Fruit fly (Drosophila melanogaster) whole organism, adult: ENCODE data around the gene brun.

Experiments
- CG11617 ChIP-seq: fragments of 200-800 bp; sonication (Bioruptor generic); optimal IDR thresholded peaks from 2 replicates; lab custom pipeline; 2017; ENCODE audit warnings: mild to moderate bottlenecking, missing biosample characterization, missing genetic modification reagents, missing genetic modification characterization
- CG12768 ChIP-seq: fragments of 200-800 bp; sonication (Bioruptor generic); optimal IDR thresholded peaks from 2 replicates; lab custom pipeline; 2017; ENCODE audit warnings: missing biosample characterization, missing genetic modification characterization, mild to moderate bottlenecking, moderate library complexity, missing genetic modification reagents
- CG14711 ChIP-seq: fragments of 200-800 bp; sonication (Bioruptor generic); optimal IDR thresholded peaks from 2 replicates; lab custom pipeline; 2018; ENCODE audit warnings: missing biosample characterization, mild to moderate bottlenecking, missing genetic modification characterization, moderate library complexity
- CG1620 ChIP-seq: fragments of 200-800 bp; sonication (Bioruptor generic); optimal IDR thresholded peaks from 2 replicates; lab custom pipeline; 2016; ENCODE audit warnings: missing biosample characterization, missing genetic modification characterization
- CG33017 ChIP-seq: fragments of 200-800 bp; sonication (Bioruptor generic); optimal IDR thresholded peaks from 2 replicates; lab custom pipeline; 2018; ENCODE audit warnings: missing biosample characterization, mild to moderate bottlenecking, missing genetic modification characterization, moderate library complexity
- CG5204 ChIP-seq: fragments of 200-800 bp; sonication (Bioruptor generic); optimal IDR thresholded peaks from 2 replicates; lab custom pipeline; 2016; ENCODE audit warnings: missing biosample characterization, missing genetic modification characterization
- CG7045 ChIP-seq: fragments of 200-800 bp; sonication (Bioruptor generic); optimal IDR thresholded peaks from 2 replicates; lab custom pipeline; 2017; ENCODE audit warnings: missing biosample characterization, mild to moderate bottlenecking, missing genetic modification characterization
- CG7101 ChIP-seq: fragments of 200-800 bp; sonication (Bioruptor generic); optimal IDR thresholded peaks from 2 replicates; lab custom pipeline; 2018; ENCODE audit warnings: missing biosample characterization, mild to moderate bottlenecking, missing genetic modification characterization, moderate library complexity
- Clk ChIP-seq: fragments of 200-800 bp; sonication (Bioruptor generic); optimal IDR thresholded peaks from 2 replicates; lab custom pipeline; 2017; ENCODE audit warnings: missing biosample characterization, missing genetic modification characterization
- Crg-1 ChIP-seq: fragments of 200-800 bp; sonication (Bioruptor generic); optimal IDR thresholded peaks from 2 replicates; lab custom pipeline; 2016; ENCODE audit warnings: missing biosample characterization, missing genetic modification characterization
- Hr96 ChIP-seq: fragments of 200-800 bp; sonication (Bioruptor generic); optimal IDR thresholded peaks from 2 replicates; lab custom pipeline; 2016; ENCODE audit warnings: missing biosample characterization, missing genetic modification characterization
- Mnt ChIP-seq: fragments of 200-800 bp; sonication (Bioruptor generic); optimal IDR thresholded peaks from 2 replicates; lab custom pipeline; 2016; ENCODE audit warnings: missing biosample characterization, mild to moderate bottlenecking, missing genetic modification characterization
- bab1 ChIP-seq: fragments of 200-800 bp; sonication (Bioruptor generic); optimal IDR thresholded peaks from 3 replicates; lab custom pipeline; 2019; ENCODE audit warnings: missing biosample characterization, mild to moderate bottlenecking, missing genetic modification characterization, moderate library complexity
- cic ChIP-seq: fragments of 200-800 bp; sonication (Bioruptor generic); optimal IDR thresholded peaks from 2 replicates; lab custom pipeline; 2017; ENCODE audit warnings: missing biosample characterization, mild to moderate bottlenecking, missing genetic modification characterization, moderate library complexity
- cnc ChIP-seq, 2 experiments: fragments of >200 bp; optimal IDR thresholded peaks; 2 replicates each; lab custom pipeline; 2017
- kay ChIP-seq: fragments of 200-800 bp; sonication (Bioruptor generic); peaks from one replicate; lab custom pipeline; 2016; ENCODE audit warnings: missing biosample characterization, missing genetic modification characterization, borderline replicate concordance
- ovo ChIP-seq: fragments of 200-800 bp; sonication (Bioruptor generic); optimal IDR thresholded peaks from 2 replicates; lab custom pipeline; 2016; ENCODE audit warnings: missing biosample characterization, missing genetic modification characterization
- pad ChIP-seq: fragments of 200-800 bp; sonication (Bioruptor generic); optimal IDR thresholded peaks from 3 replicates; lab custom pipeline; 2017; ENCODE audit warnings: missing biosample characterization, missing genetic modification characterization, mild to moderate bottlenecking, moderate library complexity, missing genetic modification reagents
- tj ChIP-seq: fragments of 200-800 bp; sonication (Bioruptor generic); optimal IDR thresholded peaks from 3 replicates; lab custom pipeline; 2017; ENCODE audit warnings: missing biosample characterization, mild to moderate bottlenecking, missing genetic modification characterization, moderate library complexity
- toe ChIP-seq: fragments of 200-800 bp; sonication (Bioruptor generic); optimal IDR thresholded peaks from 2 replicates; lab custom pipeline; 2016; ENCODE audit warnings: missing biosample characterization, missing genetic modification characterization

brun gene

DNA sequence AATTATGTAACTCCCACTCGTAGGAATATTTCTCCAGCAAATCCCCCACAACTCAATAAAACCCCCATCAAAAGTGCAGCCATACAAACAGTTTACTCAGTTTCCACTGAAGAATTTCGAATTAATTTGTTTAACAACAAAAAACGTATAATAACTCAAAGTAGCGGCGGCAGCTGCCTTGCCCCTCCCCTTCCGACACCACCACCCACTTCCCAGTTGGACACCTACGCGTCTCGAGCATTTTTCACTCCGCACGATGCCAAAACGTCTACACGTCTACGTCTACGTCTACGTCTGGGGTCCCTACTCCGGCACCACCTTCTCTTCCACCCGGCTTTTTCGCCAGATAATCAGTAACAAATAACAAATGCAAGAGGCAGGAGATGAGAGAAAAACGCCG lies 15.2 kb upstream of the brun start:
- TF ChIP-seq Crg-1 (GFP tag; lab: Kevin White, UChicago) (no peak), tj (GFP tag; lab: Kevin White, UChicago) (no peak), CG7045 (GFP tag; lab: Kevin White, UChicago) (no peak), toe (GFP tag; lab: Kevin White, UChicago) (no peak), ovo (GFP tag; lab: Kevin White, UChicago) (no peak), CG14711 (tag; lab: Kevin White, UChicago) (no peak), CG12768 (GFP tag; lab: Kevin White, UChicago) (no peak), Clk (GFP tag; lab: Kevin White, UChicago) (no peak), Hr96 (GFP tag; lab: Kevin White, UChicago) (no peak), pad (GFP tag; lab: Kevin White, UChicago) (no peak), CG11617 (GFP tag; lab: Kevin White, UChicago) (no peak)

DNA sequence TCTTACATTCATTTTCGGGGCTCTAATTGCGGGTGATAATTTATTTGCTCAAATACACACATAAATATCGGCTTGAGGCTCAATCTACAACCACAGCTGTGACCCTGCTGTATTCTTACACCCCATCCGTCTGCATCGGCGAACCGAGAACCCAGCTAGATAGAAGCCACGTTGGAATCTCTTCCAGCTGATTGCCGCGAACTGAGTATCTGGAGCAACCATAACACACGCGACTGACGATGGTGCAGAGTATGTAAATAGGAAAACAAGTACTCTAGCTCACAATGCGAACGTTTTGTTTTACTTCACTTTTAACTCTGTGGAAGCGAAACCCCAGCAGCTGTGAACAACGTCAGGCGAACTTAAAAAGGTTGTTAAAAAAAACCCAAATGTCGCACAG lies 8.4 kb upstream of the brun start:
- no peak for TF ChIP-seq Hr96 (GFP tag; lab: Kevin White, UChicago)
- TF ChIP-seq toe (GFP tag; lab: Kevin White, UChicago): no peak
- TF ChIP-seq CG33017 (tag; lab: Kevin White, UChicago): no peak
- TF ChIP-seq pad (GFP tag; lab: Kevin White, UChicago): no peak
- TF ChIP-seq CG1620 (GFP tag; lab: Kevin White, UChicago): no peak
- no peak for TF ChIP-seq CG5204 (GFP tag; lab: Kevin White, UChicago)
- TF ChIP-seq Mnt (GFP tag; lab: Kevin White, UChicago): no peak
- TF ChIP-seq CG7045 (GFP tag; lab: Kevin White, UChicago): no peak
- no peak for TF ChIP-seq bab1
- no peak for TF ChIP-seq Clk (GFP tag; lab: Kevin White, UChicago)

DNA sequence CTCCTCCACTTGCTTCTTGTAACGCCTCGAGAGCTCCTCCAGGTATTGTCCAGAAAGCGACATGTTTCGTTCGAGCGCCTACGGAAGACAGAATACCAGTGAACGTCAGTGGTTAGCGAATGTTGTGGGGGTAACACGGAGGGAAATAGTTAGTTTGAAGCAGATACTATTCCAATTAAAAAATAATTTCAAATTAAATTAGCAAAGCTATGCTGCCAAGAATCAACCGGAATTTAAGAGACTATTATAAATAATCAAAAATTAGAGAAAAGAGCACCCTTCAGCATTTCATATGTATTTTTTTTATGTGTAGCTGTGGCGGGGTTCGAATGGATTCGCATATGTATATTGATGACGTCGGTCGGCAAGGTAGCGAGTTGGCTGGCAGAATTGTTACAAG lies 5.1 kb upstream of the brun start:
- TF ChIP-seq CG7045 (GFP tag; lab: Kevin White, UChicago) (no peak), kay (GFP tag; lab: Kevin White, UChicago) (no peak), CG33017 (tag; lab: Kevin White, UChicago) (no peak), pad (GFP tag; lab: Kevin White, UChicago) (no peak), Mnt (GFP tag; lab: Kevin White, UChicago) (no peak), cic (GFP tag; lab: Kevin White, UChicago) (no peak), Hr96 (GFP tag; lab: Kevin White, UChicago) (no peak), CG1620 (GFP tag; lab: Kevin White, UChicago) (no peak), tj (GFP tag; lab: Kevin White, UChicago) (no peak)

DNA sequence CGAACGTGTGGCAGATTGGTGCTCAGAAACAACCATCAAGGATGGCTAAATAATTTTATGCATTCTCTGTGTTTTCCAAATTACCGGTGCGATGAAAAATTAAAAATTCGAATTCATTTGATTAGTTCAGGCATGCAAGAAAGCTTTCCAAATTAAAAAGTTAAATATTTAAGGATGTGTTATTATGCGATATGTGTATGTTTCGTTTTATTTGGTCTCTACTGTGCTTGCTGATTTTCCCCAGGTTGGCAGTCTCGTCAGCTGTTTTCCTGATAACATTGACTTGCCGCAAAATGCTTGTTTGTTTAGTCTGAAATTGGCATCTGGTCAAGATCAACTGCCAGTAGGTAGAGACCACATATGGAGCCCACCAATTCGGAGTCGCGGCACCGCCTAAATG lies 6.1 kb downstream of the brun start, which contains the start of gene CG2611:
Gene CG2611, plus strand, starts transcription at position 299 of the 400 bp plus-strand sequence.
- TF ChIP-seq Mnt (GFP tag; lab: Kevin White, UChicago) (peak; percentile 18), toe (GFP tag; lab: Kevin White, UChicago) (peak; percentile 41), Crg-1 (GFP tag; lab: Kevin White, UChicago) (peak; percentile 42), pad (GFP tag; lab: Kevin White, UChicago) (no peak), cnc (optimal IDR thresholded peaks at IDR 0.05; lab: Kevin White, UChicago) (no peak), ovo (GFP tag; lab: Kevin White, UChicago) (no peak), bab1 (peak; percentile 28), CG1620 (GFP tag; lab: Kevin White, UChicago) (peak; percentile 33), tj (GFP tag; lab: Kevin White, UChicago) (no peak), CG11617 (GFP tag; lab: Kevin White, UChicago) (peak; percentile 55), CG33017 (tag; lab: Kevin White, UChicago) (no peak), CG7045 (GFP tag; lab: Kevin White, UChicago) (no peak), CG7101 (peak; percentile 45)

DNA sequence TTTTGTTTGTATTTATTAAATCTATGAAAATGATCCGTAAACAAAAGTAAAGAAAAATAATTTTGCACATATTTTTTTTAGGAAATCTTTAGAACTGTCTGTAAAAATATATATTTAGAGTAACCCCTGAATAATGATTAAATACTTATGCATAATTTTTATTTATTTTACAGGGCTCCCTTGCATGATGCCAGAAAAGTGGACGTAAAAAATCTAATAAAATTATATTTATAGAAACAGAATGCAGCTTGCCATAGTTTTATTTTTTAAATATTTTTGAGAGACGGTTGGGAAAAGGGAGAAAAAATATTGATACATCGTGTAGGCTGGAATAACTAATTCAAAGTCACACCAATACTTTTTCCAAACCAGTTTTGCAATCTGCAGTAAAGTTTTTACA lies 7.4 kb downstream of the brun start, which contains the start of gene CG18810:
Gene CG18810, plus strand, starts transcription at position 301 of the 400 bp plus-strand sequence.
- TF ChIP-seq bab1: no peak
- no peak for TF ChIP-seq Clk (GFP tag; lab: Kevin White, UChicago)
- TF ChIP-seq CG14711 (tag; lab: Kevin White, UChicago): no peak
- no peak for TF ChIP-seq Hr96 (GFP tag; lab: Kevin White, UChicago)
- TF ChIP-seq Crg-1 (GFP tag; lab: Kevin White, UChicago): no peak
- no peak for TF ChIP-seq CG33017 (tag; lab: Kevin White, UChicago)
- no peak for TF ChIP-seq tj (GFP tag; lab: Kevin White, UChicago)
- no peak for TF ChIP-seq cic (GFP tag; lab: Kevin White, UChicago)
- no peak for TF ChIP-seq pad (GFP tag; lab: Kevin White, UChicago)

DNA sequence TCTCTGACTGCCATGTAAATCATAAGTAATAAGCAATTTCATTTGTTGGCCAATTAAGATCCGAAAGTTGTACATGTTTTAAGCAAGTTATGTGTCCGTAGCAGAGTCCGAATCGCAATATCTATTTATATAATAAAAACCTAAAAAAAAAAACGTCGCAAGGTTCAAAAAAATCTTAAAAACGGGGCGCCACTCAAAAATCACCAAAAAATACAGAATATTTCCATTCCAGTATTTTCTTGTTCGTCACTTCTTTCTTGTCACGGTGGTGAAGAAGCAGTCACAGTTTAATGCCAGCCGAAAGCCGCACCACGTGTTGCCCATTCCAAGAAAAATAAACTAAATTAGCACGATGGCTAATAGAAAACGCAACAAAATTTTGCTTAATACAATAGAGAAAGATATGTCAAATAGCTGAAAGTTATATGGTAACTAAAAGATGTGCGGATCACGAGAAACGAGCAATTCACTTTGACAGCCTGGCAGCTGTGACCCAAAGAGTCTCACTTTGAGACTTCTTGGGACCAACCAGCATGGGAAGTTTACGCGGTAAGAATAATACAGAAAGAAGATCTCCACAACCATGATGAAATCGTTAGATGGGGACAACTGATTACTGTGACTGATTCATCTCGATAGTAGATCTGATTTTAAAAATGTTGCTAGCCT lies 8.6 kb downstream of the brun start:
- peak; percentile 3 for TF ChIP-seq CG1620 (GFP tag; lab: Kevin White, UChicago)
- TF ChIP-seq CG33017 (tag; lab: Kevin White, UChicago): no peak
- no peak for TF ChIP-seq CG7045 (GFP tag; lab: Kevin White, UChicago)
- no peak for TF ChIP-seq cnc (optimal IDR thresholded peaks at IDR 0.05; lab: Kevin White, UChicago)
- TF ChIP-seq tj (GFP tag; lab: Kevin White, UChicago): no peak
- no peak for TF ChIP-seq Clk (GFP tag; lab: Kevin White, UChicago)
- TF ChIP-seq Crg-1 (GFP tag; lab: Kevin White, UChicago): peak; percentile 22
- no peak for TF ChIP-seq CG5204 (GFP tag; lab: Kevin White, UChicago)
- TF ChIP-seq bab1: no peak
- TF ChIP-seq CG12768 (GFP tag; lab: Kevin White, UChicago): no peak
- TF ChIP-seq Hr96 (GFP tag; lab: Kevin White, UChicago): no peak
- peak; percentile 1 for TF ChIP-seq CG7101
- peak; percentile 25 for TF ChIP-seq toe (GFP tag; lab: Kevin White, UChicago)
- peak; percentile 15 for TF ChIP-seq CG11617 (GFP tag; lab: Kevin White, UChicago)
- TF ChIP-seq kay (GFP tag; lab: Kevin White, UChicago): peak; percentile 92
- TF ChIP-seq Mnt (GFP tag; lab: Kevin White, UChicago): peak; percentile 97
- TF ChIP-seq pad (GFP tag; lab: Kevin White, UChicago): no peak
- no peak for TF ChIP-seq cic (GFP tag; lab: Kevin White, UChicago)
- peak; percentile 22 for TF ChIP-seq CG14711 (tag; lab: Kevin White, UChicago)
- no peak for TF ChIP-seq ovo (GFP tag; lab: Kevin White, UChicago)
